Fruit fly (Drosophila melanogaster): ENCODE measurements around the gene Root.

dm6 chr3R:24104471-24105311 lies 8.4 kb upstream of the Root start:
- TF ChIP-seq Gug (GFP tag; IDR thresholded peaks at IDR 0.05): no peak
- TF ChIP-seq CG11902 (GFP tag; optimal IDR thresholded peaks at IDR 0.05): no peak
- no peak for TF ChIP-seq vri (GFP tag; optimal IDR thresholded peaks at IDR 0.05)
- TF ChIP-seq CG9139 (GFP tag; optimal IDR thresholded peaks at IDR 0.05): no peak
- TF ChIP-seq Hr39 (GFP tag; optimal IDR thresholded peaks at IDR 0.05): no peak
- no peak for TF ChIP-seq CG31627 (GFP tag; optimal IDR thresholded peaks at IDR 0.05)
- TF ChIP-seq Blimp-1 (GFP tag; optimal IDR thresholded peaks at IDR 0.05): peak; percentile 18
- no peak for TF ChIP-seq Lpt (GFP tag; optimal IDR thresholded peaks at IDR 0.05)
- TF ChIP-seq CG16779 (tag; optimal IDR thresholded peaks at IDR 0.05): no peak
- peak; percentile 28 for TF ChIP-seq CG6854 (GFP tag; optimal IDR thresholded peaks at IDR 0.05)
- TF ChIP-seq CG3032 (tag; optimal IDR thresholded peaks at IDR 0.05): no peak
- no peak for TF ChIP-seq CG34406 (GFP tag; optimal IDR thresholded peaks at IDR 0.05)
- TF ChIP-seq Smox (GFP tag; optimal IDR thresholded peaks at IDR 0.05): no peak

Data from whole organism, prepupa.